Worm (Caenorhabditis elegans) whole organism, late embryonic: Measurements from ENCODE around the gene F48B9.3.

Source experiments
- K02D7.2 ChIP-seq: sonication (generic microtip); optimal IDR thresholded peaks from 2 replicates; lab custom pipeline; 2017; ENCODE audit warnings: mild to moderate bottlenecking, missing genetic modification characterization, missing compliant biosample characterization
- K09A11.1 ChIP-seq: sonication (generic microtip); optimal IDR thresholded peaks from 2 replicates; lab custom pipeline; 2017; ENCODE audit warnings: antibody characterized with exemption, mild to moderate bottlenecking, missing genetic modification characterization, missing compliant biosample characterization; ENCODE audit not compliant: insufficient read depth
- T23F11.4 ChIP-seq: fragments of 200-800 bp; sonication (Bioruptor generic); optimal IDR thresholded peaks from 2 replicates; lab custom pipeline; 2018; ENCODE audit warnings: mild to moderate bottlenecking, missing genetic modification characterization, missing compliant biosample characterization
- ahr-1 ChIP-seq: sonication (generic microtip); optimal IDR thresholded peaks from 2 replicates; lab custom pipeline; 2016; ENCODE audit warnings: missing genetic modification characterization, missing compliant biosample characterization
- ama-1 ChIP-seq: fragments of 150-350 bp; optimal IDR thresholded peaks from 2 replicates; lab custom pipeline; 2014
- ceh-14 ChIP-seq: sonication (generic microtip); optimal IDR thresholded peaks from 2 replicates; lab custom pipeline; 2016; ENCODE audit warnings: missing genotype, missing genetic modification characterization, missing compliant biosample characterization
- ceh-18 ChIP-seq: sonication (generic microtip); optimal IDR thresholded peaks from 2 replicates; lab custom pipeline; 2016; ENCODE audit warnings: missing genetic modification characterization, missing compliant biosample characterization
- ceh-22 ChIP-seq: sonication (generic microtip); optimal IDR thresholded peaks from 2 replicates; lab custom pipeline; 2017; ENCODE audit warnings: missing biosample characterization, missing genetic modification characterization
- ceh-24 ChIP-seq: sonication (generic microtip); optimal IDR thresholded peaks from 2 replicates; lab custom pipeline; 2016; ENCODE audit warnings: mild to moderate bottlenecking, missing genetic modification characterization, missing compliant biosample characterization
- ceh-30 ChIP-seq: fragments of 150-350 bp; optimal IDR thresholded peaks from 2 replicates; lab custom pipeline; 2014; ENCODE audit warnings: missing biosample characterization, missing genetic modification characterization
- ceh-48 ChIP-seq: sonication (generic microtip); optimal IDR thresholded peaks from 2 replicates; lab custom pipeline; 2016; ENCODE audit warnings: missing genetic modification characterization, inconsistent platforms, missing compliant biosample characterization
- ceh-6 ChIP-seq: fragments of 200-800 bp; sonication (Bioruptor generic); optimal IDR thresholded peaks from 2 replicates; lab custom pipeline; 2018; ENCODE audit warnings: mild to moderate bottlenecking, missing genetic modification characterization, missing compliant biosample characterization
- ceh-9 ChIP-seq: sonication (generic microtip); optimal IDR thresholded peaks from 2 replicates; lab custom pipeline; 2016; ENCODE audit warnings: mild to moderate bottlenecking, missing genetic modification characterization, inconsistent platforms, missing compliant biosample characterization
- che-1 ChIP-seq: sonication (generic microtip); optimal IDR thresholded peaks from 2 replicates; lab custom pipeline; 2016; ENCODE audit warnings: mild to moderate bottlenecking, missing genetic modification characterization, missing compliant biosample characterization
- dmd-4 ChIP-seq: sonication (generic microtip); optimal IDR thresholded peaks from 2 replicates; lab custom pipeline; 2016; ENCODE audit warnings: borderline replicate concordance, missing genetic modification characterization, missing compliant biosample characterization
- dve-1 ChIP-seq: sonication (generic microtip); optimal IDR thresholded peaks from 2 replicates; lab custom pipeline; 2017; ENCODE audit warnings: antibody characterized with exemption, mild to moderate bottlenecking, missing genetic modification characterization, missing compliant biosample characterization
- elt-2 ChIP-seq: sonication (generic microtip); optimal IDR thresholded peaks from 2 replicates; lab custom pipeline; 2016; ENCODE audit warnings: missing genetic modification reagents, missing genetic modification characterization, missing compliant biosample characterization
- elt-4 ChIP-seq: sonication (generic microtip); optimal IDR thresholded peaks from 2 replicates; lab custom pipeline; 2016; ENCODE audit warnings: missing genetic modification characterization, missing compliant biosample characterization
- ets-4 ChIP-seq: sonication (generic microtip); optimal IDR thresholded peaks from 2 replicates; lab custom pipeline; 2016; ENCODE audit warnings: missing genetic modification characterization, missing compliant biosample characterization
- eyg-1 ChIP-seq: sonication (generic microtip); optimal IDR thresholded peaks from 2 replicates; lab custom pipeline; 2016; ENCODE audit warnings: missing genotype, missing genetic modification characterization, missing compliant biosample characterization
- fax-1 ChIP-seq: sonication (generic microtip); optimal IDR thresholded peaks from 2 replicates; lab custom pipeline; 2016; ENCODE audit warnings: missing genotype, missing genetic modification characterization, missing compliant biosample characterization
- fkh-10 ChIP-seq: fragments of 150-350 bp; optimal IDR thresholded peaks from 2 replicates; lab custom pipeline; 2014; ENCODE audit warnings: missing biosample characterization, missing genetic modification reagents, missing genetic modification characterization
- gmeb-2 ChIP-seq: sonication (generic microtip); optimal IDR thresholded peaks from 2 replicates; lab custom pipeline; 2016; ENCODE audit warnings: missing genetic modification characterization, inconsistent platforms, missing compliant biosample characterization
- hlh-13 ChIP-seq: fragments of 200-800 bp; sonication (Bioruptor generic); optimal IDR thresholded peaks from 2 replicates; lab custom pipeline; 2018; ENCODE audit warnings: mild to moderate bottlenecking, missing genetic modification characterization, missing compliant biosample characterization
- hlh-30 ChIP-seq: sonication (generic microtip); optimal IDR thresholded peaks from 2 replicates; lab custom pipeline; 2017; ENCODE audit warnings: antibody characterized with exemption, missing genetic modification characterization, missing compliant biosample characterization; ENCODE audit not compliant: insufficient read depth
- hlh-6 ChIP-seq: sonication (generic microtip); optimal IDR thresholded peaks from 2 replicates; lab custom pipeline; 2016; ENCODE audit warnings: missing genotype, missing genetic modification characterization, missing compliant biosample characterization
- lim-6 ChIP-seq: sonication (generic microtip); optimal IDR thresholded peaks from 2 replicates; lab custom pipeline; 2016; ENCODE audit warnings: missing genetic modification characterization, missing compliant biosample characterization
- mec-3 ChIP-seq: sonication (generic microtip); optimal IDR thresholded peaks from 2 replicates; lab custom pipeline; 2016; ENCODE audit warnings: borderline replicate concordance, missing genetic modification characterization, missing compliant biosample characterization
- npax-4 ChIP-seq: sonication (generic microtip); optimal IDR thresholded peaks from 2 replicates; lab custom pipeline; 2016; ENCODE audit warnings: missing genetic modification characterization, missing compliant biosample characterization
- odd-2 ChIP-seq: sonication (generic microtip); optimal IDR thresholded peaks from 2 replicates; lab custom pipeline; 2017; ENCODE audit warnings: antibody characterized with exemption, mild to moderate bottlenecking, missing genetic modification characterization, missing compliant biosample characterization
- pag-3 ChIP-seq: sonication (generic microtip); optimal IDR thresholded peaks from 2 replicates; lab custom pipeline; 2016; ENCODE audit warnings: missing compliant biosample characterization, missing genetic modification characterization, borderline replicate concordance
- pax-1 ChIP-seq: fragments of 150-350 bp; optimal IDR thresholded peaks from 2 replicates; lab custom pipeline; 2014; ENCODE audit warnings: missing biosample characterization, missing genetic modification characterization
- pha-4 ChIP-seq: fragments of 150-350 bp; optimal IDR thresholded peaks from 2 replicates; lab custom pipeline; 2018; ENCODE audit warnings: missing biosample characterization, missing genetic modification reagents, missing genetic modification characterization
- sdc-2 ChIP-seq: sonication (generic microtip); optimal IDR thresholded peaks from 2 replicates; lab custom pipeline; 2016; ENCODE audit warnings: missing genotype, missing genetic modification characterization, missing compliant biosample characterization
- sox-4 ChIP-seq: sonication (generic microtip); optimal IDR thresholded peaks from 2 replicates; lab custom pipeline; 2017; ENCODE audit warnings: mild to moderate bottlenecking, missing genetic modification characterization, inconsistent platforms, missing compliant biosample characterization
- tbx-7 ChIP-seq: sonication (generic microtip); optimal IDR thresholded peaks from 2 replicates; lab custom pipeline; 2016; ENCODE audit warnings: missing genotype, missing genetic modification characterization, missing compliant biosample characterization
- ttx-3 ChIP-seq: sonication (generic microtip); optimal IDR thresholded peaks from 2 replicates; lab custom pipeline; 2016; ENCODE audit warnings: missing genetic modification reagents, missing genetic modification characterization, missing compliant biosample characterization
- unc-42 ChIP-seq: sonication (generic microtip); optimal IDR thresholded peaks from 2 replicates; lab custom pipeline; 2016; ENCODE audit warnings: missing genotype, missing genetic modification characterization, missing compliant biosample characterization
- unc-55 ChIP-seq: sonication (generic microtip); optimal IDR thresholded peaks from 2 replicates; lab custom pipeline; 2017; ENCODE audit warnings: missing biosample characterization, missing genetic modification reagents, missing genetic modification characterization
- unc-86 ChIP-seq: sonication (generic microtip); optimal IDR thresholded peaks from 2 replicates; lab custom pipeline; 2016; ENCODE audit warnings: missing genetic modification characterization, missing compliant biosample characterization
- zip-5 ChIP-seq: sonication (generic microtip); optimal IDR thresholded peaks from 2 replicates; lab custom pipeline; 2016; ENCODE audit warnings: missing genetic modification characterization, missing compliant biosample characterization

Gene F48B9.3

ce11 chrX:2144236-2144635 is 20.6 kb upstream of the F48B9.3 start:
- TF ChIP-seq tbx-7 (tag; lab: Kevin White, UChicago) (no peak), pha-4 (no peak), hlh-6 (tag; lab: Kevin White, UChicago) (no peak), fax-1 (tag; lab: Kevin White, UChicago) (no peak), gmeb-2 (tag; lab: Kevin White, UChicago) (no peak), ttx-3 (tag; lab: Kevin White, UChicago) (no peak), ceh-6 (GFP tag; lab: Kevin White, UChicago) (no peak), ceh-24 (tag; lab: Kevin White, UChicago) (no peak), hlh-30 (tag; lab: Kevin White, UChicago) (no peak), elt-4 (no peak)

DNA sequence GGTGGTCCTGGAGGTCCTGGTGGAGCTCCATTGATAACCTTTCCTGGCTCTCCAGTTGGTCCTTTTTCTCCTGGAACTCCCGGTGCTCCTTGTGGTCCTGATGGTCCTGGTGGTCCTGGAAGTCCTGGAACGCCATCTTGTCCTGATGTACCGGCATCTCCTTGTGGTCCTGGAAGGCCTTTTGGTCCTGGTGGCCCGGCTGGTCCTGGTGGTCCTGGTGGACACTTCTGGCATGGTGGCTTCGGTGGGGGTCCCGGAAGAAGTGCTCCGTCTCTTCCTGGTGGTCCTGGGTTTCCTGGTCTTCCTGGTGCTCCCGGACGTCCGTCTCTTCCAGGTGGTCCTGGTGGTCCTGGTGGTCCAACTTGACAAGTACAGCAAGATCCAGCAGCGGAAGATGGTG is 20.0 kb upstream of the F48B9.3 start:
- TF ChIP-seq fax-1 (tag; lab: Kevin White, UChicago), result no peak
- TF ChIP-seq ceh-6 (GFP tag; lab: Kevin White, UChicago), result no peak
- TF ChIP-seq dve-1 (tag; lab: Kevin White, UChicago), result no peak
- no peak for TF ChIP-seq ets-4 (tag; lab: Kevin White, UChicago)

- TF ChIP-seq elt-2 (tag; lab: Kevin White, UChicago), result no peak
- TF ChIP-seq unc-55 (GFP tag; lab: Kevin White, UChicago), result no peak
- TF ChIP-seq odd-2, result no peak
- no peak for TF ChIP-seq mec-3 (tag; lab: Kevin White, UChicago)
- no peak for TF ChIP-seq fax-1 (tag; lab: Kevin White, UChicago)
- no peak for TF ChIP-seq K02D7.2
- no peak for TF ChIP-seq T23F11.4
- TF ChIP-seq ceh-30 (tag; lab: Kevin White, UChicago), result no peak
- TF ChIP-seq ceh-9 (tag; lab: Kevin White, UChicago), result no peak
Observed at ce11 chrX:2145629-2146028, 19.2 kb upstream of the F48B9.3 start, which contains the start of gene dpy-3. Gene dpy-3, minus strand, starts transcription at chrX:2145647.

ce11 chrX:2150006-2150405 is 14.8 kb upstream of the F48B9.3 start, which contains the start of gene npax-2:
Gene npax-2, minus strand, starts transcription at chrX:2150106.
- no peak for TF ChIP-seq ceh-18 (tag; lab: Kevin White, UChicago)
- no peak for TF ChIP-seq pha-4
- TF ChIP-seq sox-4, result no peak
- no peak for TF ChIP-seq ceh-24 (tag; lab: Kevin White, UChicago)
- no peak for TF ChIP-seq ceh-30 (tag; lab: Kevin White, UChicago)
- TF ChIP-seq lim-6 (tag; lab: Kevin White, UChicago), result no peak
- TF ChIP-seq ama-1 (lab: Kevin White, UChicago), result no peak
- TF ChIP-seq pag-3 (tag; lab: Kevin White, UChicago), result no peak
- no peak for TF ChIP-seq ceh-14 (tag; lab: Kevin White, UChicago)
- TF ChIP-seq fax-1 (tag; lab: Kevin White, UChicago), result no peak
- no peak for TF ChIP-seq che-1 (tag; lab: Kevin White, UChicago)
- no peak for TF ChIP-seq dmd-4
- no peak for TF ChIP-seq ceh-6 (GFP tag; lab: Kevin White, UChicago)
- no peak for TF ChIP-seq fkh-10
- no peak for TF ChIP-seq ttx-3 (tag; lab: Kevin White, UChicago)
- TF ChIP-seq K09A11.1 (tag; lab: Kevin White, UChicago), result no peak
- TF ChIP-seq pax-1 (tag; lab: Kevin White, UChicago), result no peak

DNA sequence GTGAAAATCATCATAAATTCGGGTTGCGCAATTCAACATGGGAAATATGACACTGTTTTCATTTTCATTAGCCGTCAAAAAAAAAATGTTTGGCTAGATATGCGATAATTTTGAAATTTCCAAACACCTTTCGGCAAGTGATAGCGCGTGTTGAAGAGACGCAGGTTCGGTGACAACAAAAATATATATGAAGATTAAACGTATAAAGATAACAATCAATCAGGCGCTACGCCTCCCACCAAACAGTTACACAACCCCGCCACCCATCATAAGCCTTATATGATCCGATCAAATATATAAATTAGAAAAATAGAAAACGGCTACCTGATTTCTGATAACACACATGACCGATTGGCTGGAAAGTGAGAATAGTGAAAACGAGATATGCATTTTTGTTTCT is 12.8 kb upstream of the F48B9.3 start:
- TF ChIP-seq zip-5, result no peak
- no peak for TF ChIP-seq ceh-22 (tag; lab: Kevin White, UChicago)
- TF ChIP-seq ceh-48 (tag; lab: Kevin White, UChicago), result no peak
- TF ChIP-seq eyg-1 (tag; lab: Kevin White, UChicago), result no peak
- no peak for TF ChIP-seq ceh-18 (tag; lab: Kevin White, UChicago)
- no peak for TF ChIP-seq ahr-1 (tag; lab: Kevin White, UChicago)
- TF ChIP-seq hlh-30 (tag; lab: Kevin White, UChicago), result no peak
- TF ChIP-seq unc-42 (tag; lab: Kevin White, UChicago), result no peak
- no peak for TF ChIP-seq unc-86 (tag; lab: Kevin White, UChicago)
- no peak for TF ChIP-seq gmeb-2 (tag; lab: Kevin White, UChicago)
- no peak for TF ChIP-seq hlh-13 (GFP tag; lab: Kevin White, UChicago)
- no peak for TF ChIP-seq pha-4
- TF ChIP-seq sdc-2 (tag; lab: Kevin White, UChicago), result no peak
- no peak for TF ChIP-seq npax-4 (tag; lab: Kevin White, UChicago)
- TF ChIP-seq, all 69 proteins: peak for 0
